Worm (Caenorhabditis elegans) whole organism, young adult: ENCODE data around the gene trd-1.

Experiments
- C06A6.2 ChIP-seq: fragments of 200-800 bp; sonication (Bioruptor generic); conservative IDR thresholded peaks from 2 replicates; pipeline ENCODE4 v1.3.6; 2022; ENCODE audit warnings: missing genetic modification characterization, missing compliant biosample characterization
- C17E4.6 ChIP-seq: fragments of 200-800 bp; sonication (Bioruptor generic); IDR thresholded peaks from 2 replicates; pipeline ENCODE4 v1.3.6; 2022; ENCODE audit warnings: missing genetic modification reagents, missing genetic modification characterization, missing compliant biosample characterization
- D2030.7 ChIP-seq: fragments of 200-800 bp; sonication (Bioruptor generic); IDR thresholded peaks from 2 replicates; pipeline ENCODE4 v1.3.6; 2022; ENCODE audit warnings: missing genetic modification reagents, missing genetic modification characterization, missing compliant biosample characterization
- F22D6.2 ChIP-seq: sonication (generic microtip); optimal IDR thresholded peaks from 2 replicates; lab custom pipeline; 2016; ENCODE audit warnings: mild to moderate bottlenecking, missing genetic modification characterization, missing compliant biosample characterization
- F23B12.7 ChIP-seq: sonication (generic microtip); optimal IDR thresholded peaks from 2 replicates; lab custom pipeline; 2017; ENCODE audit warnings: missing genetic modification characterization, mild to moderate bottlenecking, missing compliant biosample characterization, antibody characterized with exemption, moderate library complexity; ENCODE audit not compliant: insufficient read depth
- F37B4.10 ChIP-seq: fragments of 200-800 bp; sonication (Bioruptor generic); IDR thresholded peaks from 2 replicates; pipeline ENCODE4 v1.3.6; 2022; ENCODE audit warnings: missing genetic modification characterization, missing compliant biosample characterization
- F39B2.1 ChIP-seq: fragments of 200-800 bp; sonication (Bioruptor generic); IDR thresholded peaks from 2 replicates; pipeline ENCODE4 v1.3.6; 2022; ENCODE audit warnings: missing genetic modification reagents, missing genetic modification characterization, missing compliant biosample characterization
- F57C9.4 ChIP-seq: sonication (generic microtip); optimal IDR thresholded peaks from 2 replicates; lab custom pipeline; 2017; ENCODE audit warnings: mild to moderate bottlenecking, missing genetic modification characterization, missing compliant biosample characterization
- K11D2.4 ChIP-seq: fragments of 200-800 bp; sonication (Bioruptor generic); IDR thresholded peaks from 2 replicates; pipeline ENCODE4 v1.3.6; 2022; ENCODE audit warnings: missing genetic modification reagents, missing genetic modification characterization, missing compliant biosample characterization
- Y56A3A.18 ChIP-seq: fragments of 200-800 bp; sonication (Bioruptor generic); IDR thresholded peaks from 2 replicates; pipeline ENCODE4 v1.3.6; 2022; ENCODE audit warnings: missing genetic modification reagents, missing genetic modification characterization, missing compliant biosample characterization
- Y67H2A.10 ChIP-seq: fragments of 200-800 bp; sonication (Bioruptor generic); conservative IDR thresholded peaks from 2 replicates; pipeline ENCODE4 v1.3.6; 2022; ENCODE audit warnings: missing genetic modification reagents, missing genetic modification characterization, missing compliant biosample characterization
- akir-1 ChIP-seq: fragments of 200-800 bp; sonication (Bioruptor generic); optimal IDR thresholded peaks from 2 replicates; lab custom pipeline; 2018; ENCODE audit warnings: mild to moderate bottlenecking, missing genetic modification characterization, moderate library complexity, missing compliant biosample characterization
- aptf-2 ChIP-seq: fragments of 200-800 bp; sonication (Bioruptor generic); conservative IDR thresholded peaks from 2 replicates; pipeline ENCODE4 v1.3.6; 2022; ENCODE audit warnings: missing genetic modification reagents, missing genetic modification characterization, missing compliant biosample characterization
- atf-7 ChIP-seq: sonication (generic microtip); optimal IDR thresholded peaks from 2 replicates; lab custom pipeline; 2017; ENCODE audit warnings: mild to moderate bottlenecking, missing genetic modification characterization, missing compliant biosample characterization
- attf-3 ChIP-seq: fragments of 200-800 bp; sonication (Bioruptor generic); conservative IDR thresholded peaks from 2 replicates; pipeline ENCODE4 v1.3.6; 2022; ENCODE audit warnings: missing genetic modification reagents, missing genetic modification characterization, missing compliant biosample characterization
- bed-1 ChIP-seq: fragments of 200-800 bp; sonication (Bioruptor generic); IDR thresholded peaks from 2 replicates; pipeline ENCODE4 v1.3.6; 2022; ENCODE audit warnings: missing genetic modification reagents, missing genetic modification characterization, missing compliant biosample characterization
- ccch-3 ChIP-seq: fragments of 200-800 bp; sonication (Bioruptor generic); optimal IDR thresholded peaks from 2 replicates; lab custom pipeline; 2018; ENCODE audit warnings: mild to moderate bottlenecking, missing genetic modification characterization, missing compliant biosample characterization
- ceh-100 ChIP-seq: fragments of 200-800 bp; sonication (Bioruptor generic); IDR thresholded peaks from 2 replicates; pipeline ENCODE4 v1.3.6; 2022; ENCODE audit warnings: missing genetic modification reagents, missing genetic modification characterization, missing compliant biosample characterization
- ceh-40 ChIP-seq: fragments of 200-800 bp; sonication (Bioruptor generic); IDR thresholded peaks from 2 replicates; pipeline ENCODE4 v1.3.6; 2022; ENCODE audit warnings: missing genetic modification characterization, missing compliant biosample characterization
- chd-7 ChIP-seq: sonication (generic microtip); optimal IDR thresholded peaks from 2 replicates; lab custom pipeline; 2016; ENCODE audit warnings: mild to moderate bottlenecking, missing genetic modification characterization, moderate library complexity, missing compliant biosample characterization
- dox-1 ChIP-seq: fragments of 200-800 bp; sonication (Bioruptor generic); IDR thresholded peaks from 2 replicates; pipeline ENCODE4 v1.3.6; 2022; ENCODE audit warnings: missing genetic modification reagents, missing genetic modification characterization, missing compliant biosample characterization
- dpff-1 ChIP-seq: sonication (generic microtip); optimal IDR thresholded peaks from 2 replicates; lab custom pipeline; 2017; ENCODE audit warnings: mild to moderate bottlenecking, missing genetic modification characterization, missing compliant biosample characterization
- efl-1 ChIP-seq: fragments of 150-350 bp; optimal IDR thresholded peaks from 2 replicates; lab custom pipeline; 2014; ENCODE audit warnings: missing biosample characterization, missing genetic modification reagents, missing genetic modification characterization
- egl-44 ChIP-seq: fragments of 200-800 bp; sonication (Bioruptor generic); IDR thresholded peaks from 2 replicates; pipeline ENCODE4 v1.3.6; 2022; ENCODE audit warnings: missing genetic modification reagents, missing genetic modification characterization, missing compliant biosample characterization
- ekl-4 ChIP-seq: fragments of 200-800 bp; sonication (Bioruptor generic); IDR thresholded peaks from 2 replicates; pipeline ENCODE4 v1.3.6; 2022; ENCODE audit warnings: missing genetic modification reagents, missing genetic modification characterization, missing compliant biosample characterization
- ets-4 ChIP-seq: fragments of 200-800 bp; sonication (Bioruptor generic); optimal IDR thresholded peaks from 2 replicates; lab custom pipeline; 2018; ENCODE audit warnings: mild to moderate bottlenecking, missing genetic modification characterization, missing compliant biosample characterization
- him-1 ChIP-seq: sonication (generic microtip); optimal IDR thresholded peaks from 2 replicates; lab custom pipeline; 2016; ENCODE audit warnings: missing genotype, missing genetic modification reagents, missing genetic modification characterization, missing compliant biosample characterization
- hmg-1.2 ChIP-seq: fragments of 200-800 bp; sonication (Bioruptor generic); IDR thresholded peaks from 2 replicates; pipeline ENCODE4 v1.3.6; 2022; ENCODE audit warnings: missing genetic modification reagents, missing genetic modification characterization, missing compliant biosample characterization
- hrde-1 ChIP-seq: sonication (generic microtip); optimal IDR thresholded peaks from 2 replicates; lab custom pipeline; 2016; ENCODE audit warnings: missing genetic modification characterization, mild to moderate bottlenecking, missing compliant biosample characterization, moderate library complexity, missing genotype, missing genetic modification reagents, borderline replicate concordance
- hsf-1 ChIP-seq: fragments of 200-800 bp; sonication (Bioruptor generic); IDR thresholded peaks from 2 replicates; pipeline ENCODE4 v1.3.6; 2022; ENCODE audit warnings: missing genetic modification reagents, missing genetic modification characterization, missing compliant biosample characterization
- lag-1 ChIP-seq: fragments of 200-800 bp; sonication (Bioruptor generic); IDR thresholded peaks from 2 replicates; pipeline ENCODE4 v1.3.6; 2022; ENCODE audit warnings: missing genetic modification reagents, missing genetic modification characterization, missing compliant biosample characterization
- let-607 ChIP-seq, 2 experiments: fragments of 200-800 bp in 1 of 2; sonication (Bioruptor generic) in 1 of 2; sonication (generic microtip) in 1 of 2; optimal IDR thresholded peaks; 2 replicates each; lab custom pipeline; 2016 to 2018; ENCODE audit warnings: mild to moderate bottlenecking in 2 of 2, missing compliant biosample characterization in 2 of 2, missing genetic modification characterization in 2 of 2, moderate library complexity in 2 of 2, missing genotype in 1 of 2
- lin-35 ChIP-seq, 3 experiments: fragments of 150-350 bp in 2 of 3; sonication (generic microtip) in 1 of 3; optimal IDR thresholded peaks; 2 replicates each; lab custom pipeline; 2014 to 2018; ENCODE audit warnings: missing biosample characterization in 3 of 3, missing genetic modification characterization in 3 of 3, missing genetic modification reagents in 3 of 3
- lin-40 ChIP-seq: sonication (generic microtip); optimal IDR thresholded peaks from 2 replicates; lab custom pipeline; 2016; ENCODE audit warnings: missing genetic modification characterization, mild to moderate bottlenecking, missing compliant biosample characterization, missing genotype, missing genetic modification reagents
- lin-54 ChIP-seq: fragments of 200-800 bp; sonication (Bioruptor generic); optimal IDR thresholded peaks from 2 replicates; lab custom pipeline; 2018; ENCODE audit warnings: mild to moderate bottlenecking, missing genetic modification characterization, missing compliant biosample characterization
- madf-10 ChIP-seq: sonication (generic microtip); optimal IDR thresholded peaks from 2 replicates; lab custom pipeline; 2016; ENCODE audit warnings: mild to moderate bottlenecking, missing genetic modification characterization, missing compliant biosample characterization
- madf-3 ChIP-seq: fragments of 200-800 bp; sonication (Bioruptor generic); IDR thresholded peaks from 2 replicates; pipeline ENCODE4 v1.3.6; 2022; ENCODE audit warnings: missing genetic modification reagents, missing genetic modification characterization, missing compliant biosample characterization
- madf-6 ChIP-seq: fragments of 200-800 bp; sonication (Bioruptor generic); IDR thresholded peaks from 2 replicates; pipeline ENCODE4 v1.3.6; 2022; ENCODE audit warnings: missing genetic modification reagents, missing genetic modification characterization, missing compliant biosample characterization
- mxl-1 ChIP-seq: sonication (generic microtip); optimal IDR thresholded peaks from 2 replicates; lab custom pipeline; 2016; ENCODE audit warnings: missing genetic modification characterization, missing compliant biosample characterization
- nhr-120 ChIP-seq: fragments of 200-800 bp; sonication (Bioruptor generic); IDR thresholded peaks from 2 replicates; pipeline ENCODE4 v1.3.6; 2022; ENCODE audit warnings: missing genetic modification characterization, missing compliant biosample characterization
- nhr-80 ChIP-seq: sonication (generic microtip); optimal IDR thresholded peaks from 2 replicates; lab custom pipeline; 2016; ENCODE audit warnings: missing genetic modification characterization, missing compliant biosample characterization
- rpc-1 ChIP-seq, 2 experiments: fragments of 150-350 bp in 1 of 2; sonication (generic microtip) in 1 of 2; optimal IDR thresholded peaks; 2 replicates each; lab custom pipeline; 2014 to 2018; ENCODE audit warnings: missing biosample characterization in 1 of 2, missing genetic modification characterization in 1 of 2, missing genetic modification reagents in 1 of 2, missing genotype in 1 of 2
- snpc-4 ChIP-seq, 5 experiments: fragments of 150-350 bp in 1 of 5; sonication (generic microtip) in 4 of 5; optimal IDR thresholded peaks; 2 replicates each; lab custom pipeline; 2014 to 2018; ENCODE audit warnings: missing genetic modification characterization in 5 of 5, missing biosample characterization in 3 of 5, antibody characterized with exemption in 2 of 5, mild to moderate bottlenecking in 2 of 5, missing compliant biosample characterization in 2 of 5, missing genotype in 2 of 5, moderate library complexity in 2 of 5, missing genetic modification reagents in 1 of 5
- ztf-22 ChIP-seq: fragments of 200-800 bp; sonication (Bioruptor generic); optimal IDR thresholded peaks from 2 replicates; lab custom pipeline; 2018; ENCODE audit warnings: mild to moderate bottlenecking, missing genetic modification characterization, moderate library complexity, missing compliant biosample characterization
- ztf-28 ChIP-seq: fragments of 200-800 bp; sonication (Bioruptor generic); IDR thresholded peaks from 2 replicates; pipeline ENCODE4 v1.3.6; 2022; ENCODE audit warnings: missing genetic modification reagents, missing genetic modification characterization, missing compliant biosample characterization
- ztf-6 ChIP-seq: fragments of 200-800 bp; sonication (Bioruptor generic); IDR thresholded peaks from 2 replicates; pipeline ENCODE4 v1.3.6; 2022; ENCODE audit warnings: missing genetic modification reagents, missing genetic modification characterization, missing compliant biosample characterization

Gene trd-1

DNA sequence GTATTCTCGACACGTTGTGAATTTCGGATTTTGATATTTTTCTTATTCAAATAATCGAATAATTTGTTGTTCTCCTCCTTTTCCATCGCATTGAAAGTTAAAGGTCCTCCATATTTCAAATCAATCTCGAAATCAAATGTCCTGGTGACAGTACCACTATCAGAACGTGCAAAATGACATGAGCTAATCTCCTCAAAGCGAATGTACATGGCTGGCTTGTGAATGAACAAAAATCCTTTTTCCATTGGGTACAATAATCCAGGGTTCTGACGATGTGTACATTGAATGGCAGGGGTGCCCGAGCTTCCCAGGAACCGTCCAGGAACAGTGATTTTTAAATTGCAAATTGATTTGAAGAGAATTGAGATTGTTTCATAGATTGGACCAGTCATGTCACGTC lies 5.9 kb upstream of the trd-1 start:
- TF ChIP-seq madf-10 (tag; lab: Kevin White, UChicago): no peak

DNA sequence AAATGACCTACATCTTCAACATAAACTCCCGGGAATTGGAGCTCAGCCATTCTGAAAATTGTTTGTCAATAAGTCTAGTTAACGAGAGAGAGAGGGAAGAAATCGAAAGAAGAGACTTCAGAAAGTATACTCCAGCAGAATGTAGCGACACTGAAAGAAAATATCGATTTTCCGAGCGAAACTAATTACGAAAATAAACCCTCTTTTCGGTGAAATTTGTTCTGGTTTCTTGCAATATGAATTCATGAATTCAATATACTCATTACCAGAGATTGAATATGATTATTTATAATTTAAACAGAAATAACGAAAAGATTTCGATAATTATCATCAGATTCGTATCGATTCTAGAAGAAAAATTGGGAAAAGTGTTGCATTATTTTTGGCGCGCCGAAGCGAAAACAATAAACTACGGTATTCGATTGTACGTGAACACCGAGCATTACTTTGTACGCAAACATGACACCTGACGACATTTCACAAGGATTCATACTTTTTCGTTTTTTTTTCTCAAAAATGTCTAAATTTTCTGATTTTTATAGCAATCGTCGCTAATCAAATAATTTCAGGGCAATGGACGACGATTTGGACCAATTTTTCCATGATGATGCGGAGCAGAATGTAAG lies 4.4 kb upstream of the trd-1 start, which contains the start of the genes hmg-4 and T20B12.3:
Gene hmg-4 (minus strand): TSS at position 51 of the 626 bp plus-strand sequence.
Gene T20B12.3 (plus strand): TSS at position 570 of the 626 bp plus-strand sequence.
- TF ChIP-seq F39B2.1 (GFP tag; lab: Robert Waterston, UW) (no peak), mxl-1 (no peak), hsf-1 (peak; percentile 84; the same call in 1 of the 2 replicates), ceh-100 (GFP tag; lab: Robert Waterston, UW) (no peak), dpff-1 (tag; lab: Kevin White, UChicago) (no peak), ekl-4 (no peak), madf-3 (GFP tag; lab: Robert Waterston, UW) (no peak), hmg-1.2 (peak; percentile 52; the same call in 1 of the 2 replicates), egl-44 (no peak), nhr-120 (GFP tag; lab: Robert Waterston, UW) (no peak), ceh-40 (GFP tag; lab: Robert Waterston, UW) (no peak), lin-40 (no peak), hrde-1 (tag; lab: Kevin White, UChicago) (no peak), lag-1 (GFP tag; lab: Robert Waterston, UW) (no peak), ztf-6 (GFP tag; lab: Robert Waterston, UW) (no peak), lin-54 (GFP tag; lab: Kevin White, UChicago) (peak; percentile 22), F23B12.7 (tag; lab: Kevin White, UChicago) (peak; percentile 54), rpc-1 (optimal IDR thresholded peaks at IDR 0.05; lab: Kevin White, UChicago) (no peak), rpc-1 (tag; optimal IDR thresholded peaks at IDR 0.05; lab: Kevin White, UChicago) (no peak), ztf-28 (GFP tag; lab: Robert Waterston, UW) (no peak), bed-1 (GFP tag; lab: Robert Waterston, UW) (no peak), Y56A3A.18 (GFP tag; lab: Robert Waterston, UW) (no peak), efl-1 (peak; percentile 93), D2030.7 (GFP tag; lab: Robert Waterston, UW) (peak; percentile 69), attf-3 (GFP tag; lab: Robert Waterston, UW) (no peak), let-607 (tag; optimal IDR thresholded peaks at IDR 0.05; lab: Kevin White, UChicago) (no peak), C06A6.2 (GFP tag; lab: Robert Waterston, UW) (no peak), atf-7 (tag; lab: Kevin White, UChicago) (no peak), nhr-80 (tag; lab: Kevin White, UChicago) (no peak), ccch-3 (GFP tag; lab: Kevin White, UChicago) (no peak), F37B4.10 (GFP tag; lab: Robert Waterston, UW) (no peak), snpc-4 (GFP tag; optimal IDR thresholded peaks at IDR 0.05; lab: Kevin White, UChicago) (no peak), snpc-4 (tag; optimal IDR thresholded peaks at IDR 0.05; lab: Kevin White, UChicago) (no peak), F22D6.2 (tag; lab: Kevin White, UChicago) (no peak), Y67H2A.10 (GFP tag; lab: Robert Waterston, UW) (no peak), aptf-2 (GFP tag; lab: Robert Waterston, UW) (no peak), dox-1 (peak; percentile 55), madf-6 (peak; percentile 87), him-1 (tag; lab: Kevin White, UChicago) (no peak), chd-7 (tag; lab: Kevin White, UChicago) (no peak), C17E4.6 (GFP tag; lab: Robert Waterston, UW) (no peak), ets-4 (GFP tag; lab: Kevin White, UChicago) (no peak), K11D2.4 (GFP tag; lab: Robert Waterston, UW) (no peak), ztf-22 (GFP tag; lab: Kevin White, UChicago) (no peak), lin-35 (GFP tag; optimal IDR thresholded peaks at IDR 0.05; lab: Kevin White, UChicago) (no peak), F57C9.4 (tag; lab: Kevin White, UChicago) (no peak), akir-1 (GFP tag; lab: Kevin White, UChicago) (no peak)
